Fruit fly (Drosophila melanogaster): ENCODE measurements around the gene CG5906.
A peak's percentile ranks its signal among the peaks of the same experiment; 100 is the strongest.

The CG5906 gene

DNA sequence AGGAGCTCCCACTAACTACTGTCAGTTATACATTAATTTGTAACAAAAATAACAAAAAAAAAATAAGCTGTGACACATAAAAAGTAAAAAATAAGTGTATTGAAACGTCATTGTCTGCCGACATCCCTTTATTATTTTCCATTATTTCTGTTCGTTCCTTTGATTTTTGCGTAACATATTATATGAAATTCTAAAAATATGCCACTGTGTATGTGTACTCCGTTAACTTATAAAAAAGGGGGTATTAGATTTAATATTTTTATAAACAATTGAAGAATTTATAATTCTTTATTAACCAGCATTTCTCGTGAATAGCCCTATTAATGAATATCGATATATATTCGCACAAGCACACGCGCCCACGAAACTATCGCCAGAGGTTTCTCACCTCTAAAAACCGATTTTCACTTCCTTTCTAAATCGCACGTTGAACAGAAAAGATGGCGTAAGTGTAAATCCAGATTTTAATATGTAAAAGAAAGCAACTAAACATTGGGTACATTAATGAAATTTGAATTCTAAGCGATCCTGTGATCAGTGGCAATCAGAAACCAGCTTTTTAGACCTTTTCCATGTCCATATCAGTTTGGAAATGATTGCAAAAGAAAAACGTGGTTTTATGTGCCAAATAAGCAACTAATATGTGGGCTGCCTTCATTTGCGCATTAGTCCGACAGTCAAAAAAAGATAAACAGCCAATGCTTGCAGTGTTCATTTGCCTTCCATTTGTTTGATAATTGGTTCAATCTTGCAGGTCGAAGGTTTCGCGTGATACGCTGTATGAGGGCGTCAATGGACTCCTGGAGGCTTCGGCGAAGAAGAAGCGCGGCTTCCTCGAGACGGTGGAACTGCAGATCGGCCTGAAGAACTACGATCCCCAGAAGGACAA lies 48.4 kb downstream of the CG5906 start, which contains the start of gene RpL10Ab (continued):
- TF ChIP-seq nau (GFP tag; optimal IDR thresholded peaks at IDR 0.05) (peak; percentile 70), CG13894 (tag; optimal IDR thresholded peaks at IDR 0.05) (peak; percentile 75), p53 (GFP tag; optimal IDR thresholded peaks at IDR 0.05) (no peak), prd (optimal IDR thresholded peaks at IDR 0.05) (no peak), prd (GFP tag; IDR thresholded peaks at IDR 0.05) (peak; percentile 78; the same call in 2 of the 3 replicates), jigr1 (GFP tag; IDR thresholded peaks at IDR 0.05) (no peak; the same call in 1 of the 3 replicates), CG6689 (GFP tag; IDR thresholded peaks at IDR 0.05) (peak; percentile 79), CG12769 (tag; optimal IDR thresholded peaks at IDR 0.05) (no peak), sna (GFP tag; IDR thresholded peaks at IDR 0.05; ENCODE audit: partially characterized antibody) (peak; percentile 19; the same call in 1 of the 2 replicates), rib (GFP tag; IDR thresholded peaks at IDR 0.05) (peak; percentile 67; the same call in 1 of the 2 replicates), HLH4C (GFP tag; IDR thresholded peaks at IDR 0.05; ENCODE audit: partially characterized antibody) (peak; percentile 75), Opbp (GFP tag; IDR thresholded peaks at IDR 0.05; ENCODE audit: partially characterized antibody) (peak; percentile 96), CG18599 (GFP tag; optimal IDR thresholded peaks at IDR 0.05) (peak; percentile 68), Sry-δ (GFP tag; optimal IDR thresholded peaks at IDR 0.05) (peak; percentile 84), Nf-YC (tag; optimal IDR thresholded peaks at IDR 0.05) (peak; percentile 38), scrt (GFP tag; optimal IDR thresholded peaks at IDR 0.05) (peak; percentile 54), Hr39 (optimal IDR thresholded peaks at IDR 0.05) (no peak), CG31365 (tag; optimal IDR thresholded peaks at IDR 0.05) (peak; percentile 45), mam (GFP tag; optimal IDR thresholded peaks at IDR 0.05) (peak; percentile 39), fu2 (GFP tag; optimal IDR thresholded peaks at IDR 0.05) (no peak), CG4328 (GFP tag; optimal IDR thresholded peaks at IDR 0.05) (peak; percentile 63), HmgD (GFP tag; optimal IDR thresholded peaks at IDR 0.05) (no peak), twi (tag; optimal IDR thresholded peaks at IDR 0.05) (no peak), HLH3B (GFP tag; IDR thresholded peaks at IDR 0.05) (peak; percentile 56), CG10565 (GFP tag; optimal IDR thresholded peaks at IDR 0.05) (no peak), CG11247 (GFP tag; IDR thresholded peaks at IDR 0.05) (peak; percentile 64), maf-S (GFP tag; optimal IDR thresholded peaks at IDR 0.05) (peak; percentile 46), lmd (GFP tag; IDR thresholded peaks at IDR 0.05) (peak; percentile 71), dpn (GFP tag; optimal IDR thresholded peaks at IDR 0.05) (peak; percentile 19 to 43), jumu (GFP tag; optimal IDR thresholded peaks at IDR 0.05) (no peak), Poxn (GFP tag; IDR thresholded peaks at IDR 0.05) (no peak), CG2129 (GFP tag; IDR thresholded peaks at IDR 0.05; ENCODE audit: partially characterized antibody) (peak; percentile 66), Deaf1 (tag; optimal IDR thresholded peaks at IDR 0.05) (no peak), yki (optimal IDR thresholded peaks at IDR 0.05) (no peak), chn (GFP tag; optimal IDR thresholded peaks at IDR 0.05) (no peak), Nf-YA (GFP tag; IDR thresholded peaks at IDR 0.05) (0 out of 2 replicates have a peak, but pooled peaks have one; percentile 51), Gsc (GFP tag; IDR thresholded peaks at IDR 0.05) (no peak), NK7.1 (GFP tag; optimal IDR thresholded peaks at IDR 0.05) (no peak), ems (GFP tag; optimal IDR thresholded peaks at IDR 0.05) (peak; percentile 60), CG4282 (GFP tag; optimal IDR thresholded peaks at IDR 0.05) (peak; percentile 5), CG2889 (GFP tag; IDR thresholded peaks at IDR 0.05) (peak; percentile 4; the same call in 1 of the 3 replicates), crp (GFP tag; optimal IDR thresholded peaks at IDR 0.05) (peak in 1 of 2 experiments; percentile 1), NC2β (GFP tag; optimal IDR thresholded peaks at IDR 0.05) (peak; percentile 57), CG17612 (GFP tag; IDR thresholded peaks at IDR 0.05) (no peak), CG2199 (GFP tag; IDR thresholded peaks at IDR 0.05) (no peak), Xbp1 (GFP tag; optimal IDR thresholded peaks at IDR 0.05) (peak; percentile 57), slou (GFP tag; optimal IDR thresholded peaks at IDR 0.05) (peak; percentile 34), Bgb (GFP tag; IDR thresholded peaks at IDR 0.05; ENCODE audit: partially characterized antibody) (peak; percentile 92), CG16863 (GFP tag; optimal IDR thresholded peaks at IDR 0.05) (peak; percentile 27), CG33213 (GFP tag; optimal IDR thresholded peaks at IDR 0.05) (peak; percentile 33)
